Worm (Caenorhabditis elegans) whole organism, midembryonic: ENCODE results near the gene T19H5.7.

Experiments used
- T22C8.4 ChIP-seq: fragments of 200-800 bp; sonication (Bioruptor generic); IDR thresholded peaks from 2 replicates; pipeline ENCODE4 v1.3.6; 2022; ENCODE audit warnings: missing genetic modification characterization, missing compliant biosample characterization
- cog-1 ChIP-seq: sonication (generic microtip); optimal IDR thresholded peaks from 2 replicates; lab custom pipeline; 2016; ENCODE audit warnings: missing genetic modification characterization, missing compliant biosample characterization
- flt-1 ChIP-seq: fragments of 200-800 bp; sonication (Bioruptor generic); IDR thresholded peaks from 2 replicates; pipeline ENCODE4 v1.3.6; 2022; ENCODE audit warnings: missing genetic modification characterization, missing compliant biosample characterization
- klf-2 ChIP-seq: fragments of 200-800 bp; sonication (Bioruptor generic); conservative IDR thresholded peaks from 2 replicates; pipeline ENCODE4 v1.3.6; 2022; ENCODE audit warnings: missing genetic modification reagents, missing genetic modification characterization, missing compliant biosample characterization
- ref-1 ChIP-seq: fragments of 200-800 bp; sonication (Bioruptor generic); conservative IDR thresholded peaks from 2 replicates; pipeline ENCODE4 v1.3.6; 2022; ENCODE audit warnings: missing genetic modification reagents, missing genetic modification characterization, missing compliant biosample characterization
- tab-1 ChIP-seq: fragments of 200-800 bp; sonication (Bioruptor generic); IDR thresholded peaks from 2 replicates; pipeline ENCODE4 v1.3.6; 2022; ENCODE audit warnings: missing genetic modification characterization, missing compliant biosample characterization

- TF ChIP-seq tab-1 (no peak), cog-1 (tag; lab: Kevin White, UChicago) (no peak), flt-1 (GFP tag; lab: Robert Waterston, UW) (no peak), ref-1 (GFP tag; lab: Robert Waterston, UW) (no peak), klf-2 (no peak), T22C8.4 (GFP tag; lab: Robert Waterston, UW) (no peak)
Observed at ce11 chrII:9445368-9445767, 34.5 kb downstream of the T19H5.7 start, which contains the start of gene R09D1.13.
